Fruit fly (Drosophila melanogaster) whole organism, embryonic: ENCODE measurements around the gene CG3277.

ENCODE experiments used
- Aef1 ChIP-seq: fragments of 200-800 bp; sonication (Bioruptor generic); IDR thresholded peaks from 3 replicates; pipeline ENCODE4 v1.3.6; 2022; ENCODE audit warnings: missing biosample characterization, missing genetic modification characterization
- Antp ChIP-seq: fragments of 200-800 bp; sonication (Bioruptor generic); optimal IDR thresholded peaks from 3 replicates; lab custom pipeline; 2016; ENCODE audit warnings: missing biosample characterization, missing genetic modification characterization
- Asciz ChIP-seq: fragments of 200-800 bp; sonication (Bioruptor generic); optimal IDR thresholded peaks from 2 replicates; lab custom pipeline; 2017; ENCODE audit warnings: missing biosample characterization, mild to moderate bottlenecking, missing genetic modification characterization, missing genetic modification reagents
- Atf3 ChIP-seq: fragments of 200-800 bp; sonication (Bioruptor generic); optimal IDR thresholded peaks from 3 replicates; lab custom pipeline; 2016; ENCODE audit warnings: missing biosample characterization, missing genetic modification characterization
- Atf6 ChIP-seq: fragments of 200-800 bp; sonication (Bioruptor generic); IDR thresholded peaks from 2 replicates; pipeline ENCODE4 v1.3.6; 2022; ENCODE audit warnings: missing biosample characterization, missing genetic modification characterization
- BEAF-32 ChIP-seq: fragments of 200-800 bp; sonication (Bioruptor generic); optimal IDR thresholded peaks from 3 replicates; lab custom pipeline; 2017; ENCODE audit warnings: missing biosample characterization, missing genetic modification characterization, mild to moderate bottlenecking, moderate library complexity, missing genetic modification reagents
- Bgb ChIP-seq: fragments of 200-800 bp; sonication (Bioruptor generic); IDR thresholded peaks from 2 replicates; pipeline ENCODE4 v1.3.6; 2022; ENCODE audit warnings: missing biosample characterization, missing genetic modification characterization; ENCODE audit not compliant: partially characterized antibody
- Blimp-1 ChIP-seq: fragments of 200-800 bp; sonication (Bioruptor generic); optimal IDR thresholded peaks from 3 replicates; lab custom pipeline; 2018; ENCODE audit warnings: missing biosample characterization, missing genetic modification characterization, mild to moderate bottlenecking, moderate library complexity, missing genetic modification reagents
- CG11723 ChIP-seq: fragments of 200-800 bp; sonication (Bioruptor generic); optimal IDR thresholded peaks from 2 replicates; lab custom pipeline; 2017; ENCODE audit warnings: missing biosample characterization, mild to moderate bottlenecking, missing genetic modification characterization
- CG15073 ChIP-seq: fragments of 200-800 bp; sonication (Bioruptor generic); optimal IDR thresholded peaks from 2 replicates; lab custom pipeline; 2016; ENCODE audit warnings: missing biosample characterization, missing genetic modification characterization
- CG18619 ChIP-seq: fragments of 200-800 bp; sonication (Bioruptor generic); optimal IDR thresholded peaks from 3 replicates; lab custom pipeline; 2017; ENCODE audit warnings: missing biosample characterization, mild to moderate bottlenecking, missing genetic modification characterization
- CG18764 ChIP-seq: fragments of 200-800 bp; sonication (Bioruptor generic); optimal IDR thresholded peaks from 3 replicates; lab custom pipeline; 2016; ENCODE audit warnings: missing biosample characterization, missing genetic modification characterization
- CG3163 ChIP-seq: fragments of 200-800 bp; sonication (Bioruptor generic); optimal IDR thresholded peaks from 3 replicates; lab custom pipeline; 2016; ENCODE audit warnings: missing biosample characterization, missing genetic modification characterization
- CG6254 ChIP-seq: fragments of 200-800 bp; sonication (Bioruptor generic); optimal IDR thresholded peaks from 3 replicates; lab custom pipeline; 2017; ENCODE audit warnings: mild to moderate bottlenecking, missing biosample characterization, missing genetic modification reagents, missing genetic modification characterization
- CG7839 ChIP-seq: fragments of 200-800 bp; sonication (Bioruptor generic); optimal IDR thresholded peaks from 3 replicates; lab custom pipeline; 2018; ENCODE audit warnings: missing biosample characterization, mild to moderate bottlenecking, missing genetic modification characterization, moderate library complexity
- CoRest ChIP-seq: fragments of 200-800 bp; sonication (Bioruptor generic); optimal IDR thresholded peaks from 3 replicates; lab custom pipeline; 2018; ENCODE audit warnings: missing biosample characterization, mild to moderate bottlenecking, missing genetic modification characterization, moderate library complexity
- CrebB ChIP-seq: fragments of 200-800 bp; sonication (Bioruptor generic); optimal IDR thresholded peaks from 3 replicates; lab custom pipeline; 2018; ENCODE audit warnings: missing biosample characterization, mild to moderate bottlenecking, missing genetic modification characterization
- Dfd ChIP-seq, 2 experiments: fragments of >200 bp; optimal IDR thresholded peaks; 2 replicates each; lab custom pipeline; 2017; ENCODE audit warnings: missing biosample characterization in 2 of 2, missing genetic modification characterization in 2 of 2
- Doc3 ChIP-seq: fragments of 200-800 bp; sonication (Bioruptor generic); IDR thresholded peaks from 3 replicates; pipeline ENCODE4 v1.3.6; 2022; ENCODE audit warnings: missing biosample characterization, missing genetic modification characterization; ENCODE audit not compliant: partially characterized antibody
- E2f1 ChIP-seq: fragments of 200-800 bp; sonication (Bioruptor generic); IDR thresholded peaks from 2 replicates; pipeline ENCODE4 v1.3.6; 2022; ENCODE audit warnings: missing biosample characterization, missing genetic modification characterization
- HmgZ ChIP-seq: fragments of 200-800 bp; sonication (Bioruptor generic); optimal IDR thresholded peaks from 2 replicates; lab custom pipeline; 2018; ENCODE audit warnings: missing biosample characterization, mild to moderate bottlenecking, missing genetic modification characterization
- Hr78 ChIP-seq, 2 experiments: fragments of 200-800 bp in 1 of 2; fragments of >200 bp in 1 of 2; sonication (Bioruptor generic) in 1 of 2; optimal IDR thresholded peaks; 2 replicates each; lab custom pipeline; 2017 to 2019; ENCODE audit warnings: missing biosample characterization in 2 of 2, missing genetic modification characterization in 2 of 2, mild to moderate bottlenecking in 1 of 2, moderate library complexity in 1 of 2
- MBD-R2 ChIP-seq: fragments of 200-800 bp; sonication (Bioruptor generic); IDR thresholded peaks from 2 replicates; pipeline ENCODE4 v1.3.6; 2022; ENCODE audit warnings: missing biosample characterization, missing genetic modification characterization
- Myb ChIP-seq: fragments of 200-800 bp; sonication (Bioruptor generic); optimal IDR thresholded peaks from 2 replicates; lab custom pipeline; 2016; ENCODE audit warnings: missing biosample characterization, missing genetic modification characterization
- NfI ChIP-seq: fragments of 200-800 bp; sonication (Bioruptor generic); optimal IDR thresholded peaks from 3 replicates; lab custom pipeline; 2018; ENCODE audit warnings: missing biosample characterization, mild to moderate bottlenecking, missing genetic modification characterization, moderate library complexity
- Sox100B ChIP-seq: fragments of 200-800 bp; sonication (Bioruptor generic); optimal IDR thresholded peaks from 3 replicates; lab custom pipeline; 2018; ENCODE audit warnings: missing biosample characterization, mild to moderate bottlenecking, missing genetic modification characterization
- aop ChIP-seq: fragments of 200-800 bp; sonication (Bioruptor generic); IDR thresholded peaks from 2 replicates; pipeline ENCODE4 v1.3.6; 2022; ENCODE audit warnings: missing biosample characterization, missing genetic modification characterization
- bbx ChIP-seq: fragments of 200-800 bp; sonication (Bioruptor generic); IDR thresholded peaks from 2 replicates; pipeline ENCODE4 v1.3.6; 2022; ENCODE audit warnings: missing biosample characterization, missing genetic modification characterization; ENCODE audit not compliant: partially characterized antibody
- caup ChIP-seq: fragments of 200-800 bp; sonication (Bioruptor generic); optimal IDR thresholded peaks from 3 replicates; lab custom pipeline; 2017; ENCODE audit warnings: missing biosample characterization, mild to moderate bottlenecking, missing genetic modification characterization, moderate library complexity; ENCODE audit not compliant: severe bottlenecking
- dan ChIP-seq: fragments of 200-800 bp; sonication (Bioruptor generic); IDR thresholded peaks from 2 replicates; pipeline ENCODE4 v1.3.6; 2022; ENCODE audit warnings: missing biosample characterization, missing genetic modification characterization
- danr ChIP-seq: fragments of 200-800 bp; sonication (Bioruptor generic); IDR thresholded peaks from 2 replicates; pipeline ENCODE4 v1.3.6; 2022; ENCODE audit warnings: missing biosample characterization, missing genetic modification characterization
- fd64A ChIP-seq: fragments of 200-800 bp; sonication (Bioruptor generic); optimal IDR thresholded peaks from 3 replicates; lab custom pipeline; 2018; ENCODE audit warnings: missing biosample characterization, mild to moderate bottlenecking, missing genetic modification characterization
- ftz-f1 ChIP-seq: fragments of 200-800 bp; sonication (Bioruptor generic); optimal IDR thresholded peaks from 2 replicates; lab custom pipeline; 2016; ENCODE audit warnings: missing biosample characterization, missing genetic modification characterization
- gro ChIP-seq: fragments of 200-800 bp; sonication (Bioruptor generic); optimal IDR thresholded peaks from 2 replicates; lab custom pipeline; 2016; ENCODE audit warnings: missing biosample characterization, missing genetic modification characterization
- hb ChIP-seq: fragments of 200-800 bp; sonication (Bioruptor generic); IDR thresholded peaks from 3 replicates; pipeline ENCODE4 v1.3.6; 2022; ENCODE audit warnings: missing biosample characterization, missing genetic modification characterization; ENCODE audit not compliant: partially characterized antibody
- knrl ChIP-seq: fragments of 200-800 bp; sonication (Bioruptor generic); IDR thresholded peaks from 3 replicates; pipeline ENCODE4 v1.3.6; 2022; ENCODE audit warnings: missing biosample characterization, missing genetic modification characterization; ENCODE audit not compliant: partially characterized antibody
- lov ChIP-seq, 2 experiments: fragments of 200-800 bp in 1 of 2; fragments of >200 bp in 1 of 2; sonication (Bioruptor generic) in 1 of 2; IDR thresholded peaks in 1 of 2; optimal IDR thresholded peaks in 1 of 2; 2 replicates in 1 of 2; 3 replicates in 1 of 2; pipeline versions ENCODE4 v1.3.6 to Lab custom; 2017 to 2022; ENCODE audit warnings: missing biosample characterization in 1 of 2, missing genetic modification characterization in 1 of 2
- luna ChIP-seq: fragments of 200-800 bp; sonication (Bioruptor generic); optimal IDR thresholded peaks from 2 replicates; lab custom pipeline; 2016; ENCODE audit warnings: missing biosample characterization, missing genetic modification characterization
- maf-S ChIP-seq: fragments of 200-800 bp; sonication (Bioruptor generic); optimal IDR thresholded peaks from 2 replicates; lab custom pipeline; 2016; ENCODE audit warnings: missing biosample characterization, missing genetic modification characterization
- mirr ChIP-seq: fragments of 200-800 bp; sonication (Bioruptor generic); optimal IDR thresholded peaks from 3 replicates; lab custom pipeline; 2018; ENCODE audit warnings: missing biosample characterization, mild to moderate bottlenecking, missing genetic modification characterization
- mld ChIP-seq: fragments of 200-800 bp; sonication (Bioruptor generic); IDR thresholded peaks from 3 replicates; pipeline ENCODE4 v1.3.6; 2022; ENCODE audit warnings: missing biosample characterization, missing genetic modification characterization; ENCODE audit not compliant: partially characterized antibody
- nmo ChIP-seq: fragments of 200-800 bp; sonication (Bioruptor generic); optimal IDR thresholded peaks from 2 replicates; lab custom pipeline; 2018; ENCODE audit warnings: missing biosample characterization, mild to moderate bottlenecking, missing genetic modification characterization, moderate library complexity
- pb ChIP-seq: fragments of 200-800 bp; sonication (Bioruptor generic); optimal IDR thresholded peaks from 3 replicates; lab custom pipeline; 2016; ENCODE audit warnings: missing biosample characterization, missing genetic modification characterization
- repo ChIP-seq: fragments of 200-800 bp; sonication (Bioruptor generic); optimal IDR thresholded peaks from 2 replicates; lab custom pipeline; 2016; ENCODE audit warnings: missing biosample characterization, missing genetic modification characterization
- sim ChIP-seq: fragments of 200-800 bp; sonication (Bioruptor generic); IDR thresholded peaks from 2 replicates; pipeline ENCODE4 v1.3.6; 2022; ENCODE audit warnings: missing biosample characterization, missing genetic modification characterization
- sisA ChIP-seq: fragments of 200-800 bp; sonication (Bioruptor generic); IDR thresholded peaks from 2 replicates; pipeline ENCODE4 v1.3.6; 2022; ENCODE audit warnings: missing biosample characterization, missing genetic modification characterization
- unc-4 ChIP-seq: fragments of 200-800 bp; sonication (Bioruptor generic); IDR thresholded peaks from 2 replicates; pipeline ENCODE4 v1.3.6; 2022; ENCODE audit warnings: missing biosample characterization, missing genetic modification characterization; ENCODE audit not compliant: partially characterized antibody
- wor ChIP-seq: fragments of 200-800 bp; sonication (Bioruptor generic); IDR thresholded peaks from 2 replicates; pipeline ENCODE4 v1.3.6; 2022; ENCODE audit warnings: missing biosample characterization, missing genetic modification characterization
- zf30C ChIP-seq: fragments of 200-800 bp; sonication (Bioruptor generic); optimal IDR thresholded peaks from 3 replicates; lab custom pipeline; 2018; ENCODE audit warnings: missing biosample characterization, mild to moderate bottlenecking, missing genetic modification characterization

CG3277 gene

DNA sequence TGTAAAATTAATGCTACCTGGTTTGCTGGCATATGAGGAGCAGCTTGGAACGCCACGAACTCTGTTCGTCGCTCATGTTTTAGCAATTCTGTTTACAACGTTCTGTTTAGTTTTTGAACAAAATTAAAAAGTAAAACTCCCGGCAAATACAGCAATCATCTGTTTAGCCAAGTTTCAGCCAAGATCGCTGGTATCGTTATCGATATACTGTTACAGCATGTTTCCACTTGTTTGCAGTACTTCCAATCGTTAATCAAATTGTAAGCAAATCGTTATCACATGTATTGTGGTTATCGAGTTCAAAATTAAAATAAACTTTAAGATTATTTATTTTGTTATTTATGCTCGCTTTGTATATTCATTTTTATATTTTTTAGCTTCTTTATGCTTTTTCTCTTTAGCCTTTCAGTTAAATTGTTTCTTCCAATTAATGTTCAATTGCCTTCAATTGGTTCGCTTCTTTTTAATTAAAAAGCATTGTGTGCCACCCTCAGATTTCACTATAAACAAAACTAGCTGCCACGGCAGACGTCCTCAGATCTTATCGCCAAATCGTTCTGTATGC is 15.9 kb downstream of the CG3277 start, which contains the start of the genes Fign and CG8837 (continued):
- TF ChIP-seq NfI (GFP tag; lab: Kevin White, UChicago): no peak
- no peak for TF ChIP-seq CG3163
- peak; percentile 60 for TF ChIP-seq MBD-R2
- TF ChIP-seq Atf6: no peak
- TF ChIP-seq zf30C (GFP tag; lab: Kevin White, UChicago): no peak
- peak; percentile 51 for TF ChIP-seq CoRest (tag; lab: Kevin White, UChicago)
- TF ChIP-seq CG11723 (GFP tag; lab: Kevin White, UChicago): no peak
- peak; percentile 57 for TF ChIP-seq unc-4
- TF ChIP-seq danr (GFP tag; lab: Robert Waterston, UW): no peak
- peak; percentile 50 for TF ChIP-seq BEAF-32 (GFP tag; lab: Kevin White, UChicago)
- peak in 1 of 2 experiments; percentile 41 for TF ChIP-seq Dfd (GFP tag; optimal IDR thresholded peaks at IDR 0.05; lab: Kevin White, UChicago)
- TF ChIP-seq CG7839 (tag; lab: Kevin White, UChicago): no peak
- no peak for TF ChIP-seq Antp
- TF ChIP-seq Doc3 (GFP tag; lab: Robert Waterston, UW): peak; percentile 70; the same call in 2 of the 3 replicates
- no peak for TF ChIP-seq Asciz (GFP tag; lab: Kevin White, UChicago)
- TF ChIP-seq Hr78 (GFP tag; optimal IDR thresholded peaks at IDR 0.05; lab: Kevin White, UChicago): no peak
- no peak for TF ChIP-seq sim (GFP tag; lab: Robert Waterston, UW)
- TF ChIP-seq lov (optimal IDR thresholded peaks at IDR 0.05; lab: Kevin White, UChicago): no peak
- no peak for TF ChIP-seq lov (GFP tag; IDR thresholded peaks at IDR 0.05; lab: Robert Waterston, UW)
- TF ChIP-seq bbx (GFP tag; lab: Robert Waterston, UW): peak; percentile 87
- no peak for TF ChIP-seq mirr (GFP tag; lab: Kevin White, UChicago)
- no peak for TF ChIP-seq luna (GFP tag; lab: Kevin White, UChicago)
- no peak for TF ChIP-seq repo (GFP tag; lab: Kevin White, UChicago)
- TF ChIP-seq Bgb: peak; percentile 94
- no peak for TF ChIP-seq CG18764 (GFP tag; lab: Kevin White, UChicago)
- peak; percentile 94 for TF ChIP-seq Blimp-1
- TF ChIP-seq ftz-f1 (GFP tag; lab: Kevin White, UChicago): no peak
- TF ChIP-seq CG6254 (GFP tag; lab: Kevin White, UChicago): no peak
- peak; percentile 92 for TF ChIP-seq mld (GFP tag; lab: Robert Waterston, UW)
- no peak for TF ChIP-seq caup (GFP tag; lab: Kevin White, UChicago)
- peak; percentile 26 for TF ChIP-seq nmo (GFP tag; lab: Kevin White, UChicago)
- TF ChIP-seq maf-S (GFP tag; lab: Kevin White, UChicago): no peak
- no peak for TF ChIP-seq Atf3
- TF ChIP-seq dan: no peak
- no peak for TF ChIP-seq pb (GFP tag; lab: Kevin White, UChicago)
- TF ChIP-seq fd64A: no peak
- TF ChIP-seq gro (GFP tag; lab: Kevin White, UChicago): no peak
- no peak for TF ChIP-seq CG18619 (GFP tag; lab: Kevin White, UChicago)
- TF ChIP-seq CrebB: no peak
- TF ChIP-seq knrl (GFP tag; lab: Robert Waterston, UW): peak; percentile 61
- no peak for TF ChIP-seq sisA (GFP tag; lab: Robert Waterston, UW)
- TF ChIP-seq aop (GFP tag; lab: Robert Waterston, UW): no peak
- TF ChIP-seq HmgZ (tag; lab: Kevin White, UChicago): peak; percentile 44
- TF ChIP-seq Aef1: no peak
- peak; percentile 95 for TF ChIP-seq hb
- TF ChIP-seq CG15073 (GFP tag; lab: Kevin White, UChicago): no peak
- no peak for TF ChIP-seq E2f1 (GFP tag; lab: Robert Waterston, UW)
- no peak for TF ChIP-seq wor (GFP tag; lab: Robert Waterston, UW)
- TF ChIP-seq Myb (GFP tag; lab: Kevin White, UChicago): peak; percentile 72
- TF ChIP-seq Sox100B (GFP tag; lab: Kevin White, UChicago): no peak
